Fruit fly (Drosophila melanogaster): ENCODE data around the gene Gdh.

dm6 chr3R:23887572-23887971, 55.3 kb downstream of the Gdh start:
- TF ChIP-seq h (optimal IDR thresholded peaks at IDR 0.05), result no peak
- TF ChIP-seq Sin3A (optimal IDR thresholded peaks at IDR 0.05), result no peak

Measured in Kc167 (cell line).